Worm (Caenorhabditis elegans) whole organism, early embryonic: ENCODE data around the gene srr-3.

Experiments
- B0310.2 ChIP-seq: sonication (generic microtip); optimal IDR thresholded peaks from 2 replicates; lab custom pipeline; 2016; ENCODE audit warnings: mild to moderate bottlenecking, missing genetic modification characterization, missing compliant biosample characterization
- F13C5.2 ChIP-seq: sonication (generic microtip); optimal IDR thresholded peaks from 2 replicates; lab custom pipeline; 2017; ENCODE audit warnings: mild to moderate bottlenecking, missing genetic modification characterization, inconsistent platforms, missing compliant biosample characterization
- ama-1 ChIP-seq: fragments of 150-350 bp; optimal IDR thresholded peaks from 2 replicates; lab custom pipeline; 2014
- flt-1 ChIP-seq: fragments of 200-800 bp; sonication (Bioruptor generic); IDR thresholded peaks from 2 replicates; pipeline ENCODE4 v1.3.6; 2022; ENCODE audit warnings: missing genetic modification characterization, missing compliant biosample characterization
- hmg-4 ChIP-seq: fragments of 200-800 bp; sonication (Bioruptor generic); optimal IDR thresholded peaks from 2 replicates; lab custom pipeline; 2018; ENCODE audit warnings: mild to moderate bottlenecking, missing genetic modification characterization, missing compliant biosample characterization
- hnd-1 ChIP-seq: sonication (generic microtip); optimal IDR thresholded peaks from 2 replicates; lab custom pipeline; 2016; ENCODE audit warnings: missing genetic modification characterization, missing compliant biosample characterization
- pes-1 ChIP-seq: fragments of 200-800 bp; sonication (Bioruptor generic); IDR thresholded peaks from 2 replicates; pipeline ENCODE4 v1.3.6; 2022; ENCODE audit warnings: missing genetic modification reagents, missing genetic modification characterization, missing compliant biosample characterization
- tbx-11 ChIP-seq: fragments of 200-800 bp; sonication (Bioruptor generic); IDR thresholded peaks from 2 replicates; pipeline ENCODE4 v1.3.6; 2022; ENCODE audit warnings: missing genetic modification characterization, missing compliant biosample characterization
- tra-4 ChIP-seq: sonication (generic microtip); optimal IDR thresholded peaks from 2 replicates; lab custom pipeline; 2017; ENCODE audit warnings: missing genetic modification characterization, missing compliant biosample characterization

DNA sequence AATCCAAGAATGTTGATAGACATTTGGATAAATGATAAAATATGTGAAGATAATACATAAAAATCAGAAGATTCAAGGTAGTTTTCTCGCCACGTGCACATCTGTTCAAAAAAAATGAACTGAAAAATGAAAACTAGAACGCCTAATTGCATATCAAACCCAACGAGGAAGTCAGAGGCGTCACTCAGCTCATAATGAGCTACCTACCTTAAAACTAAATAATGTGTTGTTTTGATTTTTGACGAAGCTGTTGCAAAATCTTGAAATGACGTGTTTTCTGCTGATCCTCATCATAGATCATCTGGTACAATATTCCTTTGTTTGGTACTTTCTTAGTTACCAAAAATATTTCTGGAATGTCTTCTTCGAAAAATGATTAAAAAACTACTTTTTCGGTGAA lies 37.7 kb downstream of the srr-3 start, which contains the start of gene srh-138:
- no peak for TF ChIP-seq tra-4 (tag; lab: Kevin White, UChicago)
- no peak for TF ChIP-seq B0310.2 (tag; lab: Kevin White, UChicago)
- TF ChIP-seq tbx-11 (GFP tag; lab: Robert Waterston, UW), result no peak
- TF ChIP-seq ama-1 (lab: Kevin White, UChicago), result no peak
- TF ChIP-seq pes-1 (GFP tag; lab: Robert Waterston, UW), result no peak
- no peak for TF ChIP-seq F13C5.2 (tag; lab: Kevin White, UChicago)
- TF ChIP-seq hnd-1 (tag; lab: Kevin White, UChicago), result no peak
- no peak for TF ChIP-seq flt-1 (GFP tag; lab: Robert Waterston, UW)
- no peak for TF ChIP-seq hmg-4 (GFP tag; lab: Kevin White, UChicago)
